ENCODE assay signal across 1 fruit fly cellular context in genomic region chr2L:3789290-3790067, dm6.
TF ChIP-seq lines count a peak whose summit lies in the region.

No protein-coding gene starts in this region.

TF ChIP-seq in whole organism, embryonic, 481 proteins besides CTCF, POLR2A, EP300 and RAD21 (continued from another document):
- TF ChIP-seq CG1529 (GFP tag; optimal IDR thresholded peaks at IDR 0.05; lab: Kevin White, UChicago) (peak; percentile 91), CG1024 (GFP tag; IDR thresholded peaks at IDR 0.05; lab: Robert Waterston, UW) (peak; percentile 72), az2 (GFP tag; optimal IDR thresholded peaks at IDR 0.05; lab: Kevin White, UChicago) (peak; percentile 86), Xbp1 (GFP tag; optimal IDR thresholded peaks at IDR 0.05; lab: Kevin White, UChicago) (peak; percentile 79), CG13296 (GFP tag; optimal IDR thresholded peaks at IDR 0.05; lab: Kevin White, UChicago) (no peak), CG18619 (GFP tag; optimal IDR thresholded peaks at IDR 0.05; lab: Kevin White, UChicago) (peak; percentile 21), Poxn (GFP tag; IDR thresholded peaks at IDR 0.05; lab: Robert Waterston, UW) (no peak), Dfd (GFP tag; optimal IDR thresholded peaks at IDR 0.05; lab: Kevin White, UChicago) (no peak), Hsf (GFP tag; optimal IDR thresholded peaks at IDR 0.05; lab: Kevin White, UChicago) (peak; percentile 10), yki (optimal IDR thresholded peaks at IDR 0.05; lab: Kevin White, UChicago) (no peak), stwl (tag; optimal IDR thresholded peaks at IDR 0.05; lab: Kevin White, UChicago) (peak; percentile 6), gem (tag; optimal IDR thresholded peaks at IDR 0.05; lab: Kevin White, UChicago) (peak; percentile 96), CG13894 (tag; optimal IDR thresholded peaks at IDR 0.05; lab: Kevin White, UChicago) (no peak), run (tag; optimal IDR thresholded peaks at IDR 0.05; lab: Kevin White, UChicago) (peak; percentile 51), CG18262 (tag; optimal IDR thresholded peaks at IDR 0.05; lab: Kevin White, UChicago) (peak; percentile 94), esg (GFP tag; conservative IDR thresholded peaks at IDR 0.05; lab: Robert Waterston, UW) (peak; percentile 83), nerfin-1 (tag; optimal IDR thresholded peaks at IDR 0.05; lab: Kevin White, UChicago) (peak; percentile 80), D19B (GFP tag; optimal IDR thresholded peaks at IDR 0.05; lab: Kevin White, UChicago) (no peak), Hr39 (optimal IDR thresholded peaks at IDR 0.05; lab: Kevin White, UChicago) (no peak), CG7839 (tag; optimal IDR thresholded peaks at IDR 0.05; lab: Kevin White, UChicago) (peak; percentile 87), CG11398 (GFP tag; optimal IDR thresholded peaks at IDR 0.05; lab: Kevin White, UChicago) (no peak), aop (GFP tag; IDR thresholded peaks at IDR 0.05; lab: Robert Waterston, UW) (no peak), slbo (GFP tag; IDR thresholded peaks at IDR 0.05; lab: Robert Waterston, UW) (peak; percentile 61), CG17186 (GFP tag; optimal IDR thresholded peaks at IDR 0.05; lab: Kevin White, UChicago) (peak; percentile 11), ken (GFP tag; IDR thresholded peaks at IDR 0.05; lab: Robert Waterston, UW) (peak; percentile 84), scrt (GFP tag; optimal IDR thresholded peaks at IDR 0.05; lab: Kevin White, UChicago) (peak; percentile 21), pros (GFP tag; optimal IDR thresholded peaks at IDR 0.05; lab: Kevin White, UChicago) (peak; percentile 98), CG32767 (GFP tag; IDR thresholded peaks at IDR 0.05; lab: Robert Waterston, UW) (peak; percentile 78), CG7372 (GFP tag; IDR thresholded peaks at IDR 0.05; lab: Robert Waterston, UW) (0 out of 2 replicates have a peak, but pooled peaks have one; percentile 59), CG2129 (GFP tag; IDR thresholded peaks at IDR 0.05; lab: Robert Waterston, UW; ENCODE audit: partially characterized antibody) (no peak), CG10274 (GFP tag; optimal IDR thresholded peaks at IDR 0.05; lab: Kevin White, UChicago) (no peak), crol (GFP tag; IDR thresholded peaks at IDR 0.05; lab: Robert Waterston, UW) (peak; percentile 79), Lim3 (GFP tag; IDR thresholded peaks at IDR 0.05; lab: Robert Waterston, UW) (0 out of 2 replicates have a peak, but pooled peaks have one; percentile 49), hbn (GFP tag; IDR thresholded peaks at IDR 0.05; lab: Robert Waterston, UW; ENCODE audit: partially characterized antibody) (no peak), HHEX (GFP tag; optimal IDR thresholded peaks at IDR 0.05; lab: Kevin White, UChicago) (peak; percentile 55), CG11696 (GFP tag; IDR thresholded peaks at IDR 0.05; lab: Robert Waterston, UW) (0 out of 2 replicates have a peak, but pooled peaks have one; percentile 50), dati (GFP tag; IDR thresholded peaks at IDR 0.05; lab: Robert Waterston, UW) (peak; percentile 38; the same call in 1 of the 2 replicates), CG8281 (tag; optimal IDR thresholded peaks at IDR 0.05; lab: Kevin White, UChicago) (peak; percentile 30), CG15514 (GFP tag; optimal IDR thresholded peaks at IDR 0.05; lab: Kevin White, UChicago) (no peak), D (optimal IDR thresholded peaks at IDR 0.05; lab: Kevin White, UChicago) (no peak), D (GFP tag; optimal IDR thresholded peaks at IDR 0.05; lab: Kevin White, UChicago) (peak; percentile 84), jigr1 (GFP tag; IDR thresholded peaks at IDR 0.05; lab: Robert Waterston, UW) (peak; percentile 17; the same call in 1 of the 3 replicates), CG17361 (GFP tag; IDR thresholded peaks at IDR 0.05; lab: Robert Waterston, UW) (peak; percentile 91), row (GFP tag; IDR thresholded peaks at IDR 0.05; lab: Robert Waterston, UW) (peak; percentile 84), CG12659 (GFP tag; optimal IDR thresholded peaks at IDR 0.05; lab: Kevin White, UChicago) (peak; percentile 62), BEAF-32 (GFP tag; optimal IDR thresholded peaks at IDR 0.05; lab: Kevin White, UChicago) (no peak), Doc2 (GFP tag; IDR thresholded peaks at IDR 0.05; lab: Robert Waterston, UW) (no peak), B-H1 (GFP tag; IDR thresholded peaks at IDR 0.05; lab: Robert Waterston, UW) (peak; percentile 78; the same call in 2 of the 3 replicates), CG30431 (GFP tag; optimal IDR thresholded peaks at IDR 0.05; lab: Kevin White, UChicago) (peak; percentile 46), Ptx1 (GFP tag; IDR thresholded peaks at IDR 0.05; lab: Robert Waterston, UW) (peak; percentile 81), pita (GFP tag; optimal IDR thresholded peaks at IDR 0.05; lab: Kevin White, UChicago) (no peak), Rfx (GFP tag; IDR thresholded peaks at IDR 0.05; lab: Robert Waterston, UW) (peak; percentile 62), ATbp (GFP tag; optimal IDR thresholded peaks at IDR 0.05; lab: Kevin White, UChicago) (peak; percentile 94), slp2 (GFP tag; optimal IDR thresholded peaks at IDR 0.05; lab: Kevin White, UChicago) (no peak), CG9727 (GFP tag; optimal IDR thresholded peaks at IDR 0.05; lab: Kevin White, UChicago) (peak; percentile 65), CG32532 (GFP tag; IDR thresholded peaks at IDR 0.05; lab: Robert Waterston, UW) (peak; percentile 65), CG14014 (GFP tag; IDR thresholded peaks at IDR 0.05; lab: Robert Waterston, UW) (peak; percentile 82), CG18599 (GFP tag; optimal IDR thresholded peaks at IDR 0.05; lab: Kevin White, UChicago) (peak; percentile 72), Dek (tag; optimal IDR thresholded peaks at IDR 0.05; lab: Kevin White, UChicago) (peak; percentile 70), CG10462 (GFP tag; optimal IDR thresholded peaks at IDR 0.05; lab: Kevin White, UChicago) (peak; percentile 25), Kr (GFP tag; optimal IDR thresholded peaks at IDR 0.05; lab: Kevin White, UChicago) (no peak), CG8765 (GFP tag; IDR thresholded peaks at IDR 0.05; lab: Robert Waterston, UW) (0 out of 2 replicates have a peak, but pooled peaks have one; percentile 10), CG2199 (GFP tag; IDR thresholded peaks at IDR 0.05; lab: Robert Waterston, UW) (peak; percentile 58; the same call in 2 of the 3 replicates), zen (tag; optimal IDR thresholded peaks at IDR 0.05; lab: Kevin White, UChicago) (peak; percentile 66), CG12104 (GFP tag; optimal IDR thresholded peaks at IDR 0.05; lab: Kevin White, UChicago) (peak; percentile 59), CG30020 (tag; optimal IDR thresholded peaks at IDR 0.05; lab: Kevin White, UChicago) (no peak), kah (GFP tag; optimal IDR thresholded peaks at IDR 0.05; lab: Kevin White, UChicago) (peak; percentile 9)
